Fruit fly (Drosophila melanogaster) whole organism, embryonic: ENCODE results near the gene Rpn2.

Experiments
- ATbp ChIP-seq: fragments of 200-800 bp; sonication (Bioruptor generic); optimal IDR thresholded peaks from 2 replicates; lab custom pipeline; 2017; ENCODE audit warnings: missing biosample characterization, mild to moderate bottlenecking, missing genetic modification characterization, missing genetic modification reagents
- Antp ChIP-seq: fragments of 200-800 bp; sonication (Bioruptor generic); optimal IDR thresholded peaks from 3 replicates; lab custom pipeline; 2016; ENCODE audit warnings: missing biosample characterization, missing genetic modification characterization
- B-H2 ChIP-seq: fragments of 200-800 bp; sonication (Bioruptor generic); optimal IDR thresholded peaks from 2 replicates; lab custom pipeline; 2018; ENCODE audit warnings: missing biosample characterization, mild to moderate bottlenecking, missing genetic modification characterization
- Bdp1 ChIP-seq: fragments of 200-800 bp; sonication (Bioruptor generic); optimal IDR thresholded peaks from 3 replicates; lab custom pipeline; 2016; ENCODE audit warnings: missing biosample characterization, missing genetic modification characterization
- CG1024 ChIP-seq: fragments of 200-800 bp; sonication (Bioruptor generic); IDR thresholded peaks from 2 replicates; pipeline ENCODE4 v1.3.6; 2022; ENCODE audit warnings: missing biosample characterization, missing genetic modification characterization
- CG10462 ChIP-seq: fragments of 200-800 bp; sonication (Bioruptor generic); optimal IDR thresholded peaks from 2 replicates; lab custom pipeline; 2016; ENCODE audit warnings: missing biosample characterization, missing genetic modification characterization
- CG11093 ChIP-seq: fragments of 200-800 bp; sonication (Bioruptor generic); IDR thresholded peaks from 3 replicates; pipeline ENCODE4 v1.3.6; 2022; ENCODE audit warnings: missing biosample characterization, missing genetic modification characterization
- CG11504 ChIP-seq: fragments of 200-800 bp; sonication (Bioruptor generic); optimal IDR thresholded peaks from 3 replicates; lab custom pipeline; 2019; ENCODE audit warnings: missing biosample characterization, mild to moderate bottlenecking, missing genetic modification characterization, moderate library complexity
- CG15601 ChIP-seq: fragments of 200-800 bp; sonication (Bioruptor generic); optimal IDR thresholded peaks from 3 replicates; lab custom pipeline; 2019; ENCODE audit warnings: missing biosample characterization, mild to moderate bottlenecking, missing genetic modification characterization, moderate library complexity
- CG17186 ChIP-seq: fragments of 200-800 bp; sonication (Bioruptor generic); optimal IDR thresholded peaks from 3 replicates; lab custom pipeline; 2017; ENCODE audit warnings: missing biosample characterization, missing genetic modification reagents, missing genetic modification characterization
- CG17568 ChIP-seq: fragments of 200-800 bp; sonication (Bioruptor generic); optimal IDR thresholded peaks from 2 replicates; lab custom pipeline; 2018; ENCODE audit warnings: missing biosample characterization, mild to moderate bottlenecking, missing genetic modification characterization, moderate library complexity
- CG17612 ChIP-seq: fragments of 200-800 bp; sonication (Bioruptor generic); IDR thresholded peaks from 2 replicates; pipeline ENCODE4 v1.3.6; 2022; ENCODE audit warnings: missing biosample characterization, missing genetic modification characterization
- CG18262 ChIP-seq: fragments of 200-800 bp; optimal IDR thresholded peaks from 3 replicates; lab custom pipeline; 2019; ENCODE audit warnings: missing biosample characterization, mild to moderate bottlenecking, missing genetic modification characterization, moderate library complexity
- CG1832 ChIP-seq: fragments of 200-800 bp; sonication (Bioruptor generic); optimal IDR thresholded peaks from 2 replicates; lab custom pipeline; 2017; ENCODE audit warnings: missing biosample characterization, mild to moderate bottlenecking, missing genetic modification characterization, inconsistent platforms
- CG2120 ChIP-seq: fragments of 200-800 bp; sonication (Bioruptor generic); optimal IDR thresholded peaks from 3 replicates; lab custom pipeline; 2016; ENCODE audit warnings: missing biosample characterization, missing genetic modification characterization
- CG34376 ChIP-seq: fragments of 200-800 bp; sonication (Bioruptor generic); optimal IDR thresholded peaks from 2 replicates; lab custom pipeline; 2018; ENCODE audit warnings: missing biosample characterization, mild to moderate bottlenecking, missing genetic modification characterization
- CG4424 ChIP-seq: fragments of 200-800 bp; sonication (Bioruptor generic); optimal IDR thresholded peaks from 3 replicates; lab custom pipeline; 2016; ENCODE audit warnings: missing biosample characterization, missing genetic modification characterization
- CG4707 ChIP-seq: fragments of 200-800 bp; sonication (Bioruptor generic); optimal IDR thresholded peaks from 2 replicates; lab custom pipeline; 2018; ENCODE audit warnings: missing biosample characterization, mild to moderate bottlenecking, missing genetic modification characterization, moderate library complexity
- CG5953 ChIP-seq: fragments of 200-800 bp; sonication (Bioruptor generic); IDR thresholded peaks from 2 replicates; pipeline ENCODE4 v1.3.6; 2022; ENCODE audit warnings: missing biosample characterization, missing genetic modification characterization
- CG6813 ChIP-seq: fragments of 200-800 bp; sonication (Bioruptor generic); optimal IDR thresholded peaks from 2 replicates; lab custom pipeline; 2017; ENCODE audit warnings: missing biosample characterization, missing genetic modification characterization, mild to moderate bottlenecking, moderate library complexity, missing genetic modification reagents
- CG6854 ChIP-seq: fragments of 200-800 bp; sonication (Bioruptor generic); optimal IDR thresholded peaks from 3 replicates; lab custom pipeline; 2017; ENCODE audit warnings: missing biosample characterization, mild to moderate bottlenecking, missing genetic modification characterization
- CG7271 ChIP-seq: fragments of 200-800 bp; sonication (Bioruptor generic); optimal IDR thresholded peaks from 2 replicates; lab custom pipeline; 2018; ENCODE audit warnings: missing biosample characterization, mild to moderate bottlenecking, missing genetic modification characterization, moderate library complexity
- CG9215 ChIP-seq: fragments of 200-800 bp; sonication (Bioruptor generic); IDR thresholded peaks from 2 replicates; pipeline ENCODE4 v1.3.6; 2022; ENCODE audit warnings: missing biosample characterization, missing genetic modification characterization
- CoRest ChIP-seq: fragments of 200-800 bp; sonication (Bioruptor generic); optimal IDR thresholded peaks from 3 replicates; lab custom pipeline; 2018; ENCODE audit warnings: missing biosample characterization, mild to moderate bottlenecking, missing genetic modification characterization, moderate library complexity
- Dad ChIP-seq: fragments of 200-800 bp; sonication (Bioruptor generic); optimal IDR thresholded peaks from 3 replicates; lab custom pipeline; 2016; ENCODE audit warnings: missing biosample characterization, missing genetic modification characterization
- HLH3B ChIP-seq: fragments of 200-800 bp; sonication (Bioruptor generic); IDR thresholded peaks from 2 replicates; pipeline ENCODE4 v1.3.6; 2022; ENCODE audit warnings: missing biosample characterization, missing genetic modification characterization
- HLHmδ ChIP-seq: fragments of 200-800 bp; sonication (Bioruptor generic); optimal IDR thresholded peaks from 2 replicates; lab custom pipeline; 2018; ENCODE audit warnings: missing biosample characterization, mild to moderate bottlenecking, missing genetic modification characterization, moderate library complexity
- Hr78 ChIP-seq, 2 experiments: fragments of 200-800 bp in 1 of 2; fragments of >200 bp in 1 of 2; sonication (Bioruptor generic) in 1 of 2; optimal IDR thresholded peaks; 2 replicates each; lab custom pipeline; 2017 to 2019; ENCODE audit warnings: missing biosample characterization in 2 of 2, missing genetic modification characterization in 2 of 2, mild to moderate bottlenecking in 1 of 2, moderate library complexity in 1 of 2
- Jarid2 ChIP-seq: fragments of 200-800 bp; sonication (Bioruptor generic); optimal IDR thresholded peaks from 3 replicates; lab custom pipeline; 2017; ENCODE audit warnings: mild to moderate bottlenecking, missing biosample characterization, missing genetic modification reagents, missing genetic modification characterization
- Myb ChIP-seq: fragments of 200-800 bp; sonication (Bioruptor generic); optimal IDR thresholded peaks from 2 replicates; lab custom pipeline; 2016; ENCODE audit warnings: missing biosample characterization, missing genetic modification characterization
- NC2α ChIP-seq: fragments of 200-800 bp; sonication (Bioruptor generic); optimal IDR thresholded peaks from 2 replicates; lab custom pipeline; 2016; ENCODE audit warnings: missing biosample characterization, missing genetic modification characterization
- Optix ChIP-seq: fragments of 200-800 bp; sonication (Bioruptor generic); IDR thresholded peaks from 3 replicates; pipeline ENCODE4 v1.3.6; 2022; ENCODE audit warnings: missing biosample characterization, missing genetic modification characterization
- Pdp1 ChIP-seq, 2 experiments: fragments of 200-800 bp; sonication (Bioruptor generic); optimal IDR thresholded peaks; 3 replicates each; lab custom pipeline; 2016; ENCODE audit warnings: missing biosample characterization in 2 of 2, missing genetic modification characterization in 2 of 2, mild to moderate bottlenecking in 1 of 2, moderate library complexity in 1 of 2
- Ravus ChIP-seq: fragments of 200-800 bp; sonication (Bioruptor generic); IDR thresholded peaks from 2 replicates; pipeline ENCODE4 v1.3.6; 2022; ENCODE audit warnings: missing biosample characterization, missing genetic modification characterization
- YL-1 ChIP-seq: fragments of 200-800 bp; sonication (Bioruptor generic); optimal IDR thresholded peaks from 3 replicates; lab custom pipeline; 2017; ENCODE audit warnings: missing biosample characterization, mild to moderate bottlenecking, missing genetic modification characterization
- ash1 ChIP-seq: fragments of 200-800 bp; sonication (Bioruptor generic); optimal IDR thresholded peaks from 2 replicates; lab custom pipeline; 2018; ENCODE audit warnings: missing biosample characterization, mild to moderate bottlenecking, missing genetic modification characterization
- bsh ChIP-seq, 2 experiments: fragments of 200-800 bp; sonication (Bioruptor generic); optimal IDR thresholded peaks; 2 replicates each; lab custom pipeline; 2017 to 2018; ENCODE audit warnings: mild to moderate bottlenecking in 2 of 2, missing biosample characterization in 2 of 2, missing genetic modification characterization in 2 of 2, moderate library complexity in 1 of 2
- ci ChIP-seq: fragments of 200-800 bp; sonication (Bioruptor generic); IDR thresholded peaks from 3 replicates; pipeline ENCODE4 v1.3.6; 2022; ENCODE audit warnings: missing biosample characterization, missing genetic modification characterization
- disco-r ChIP-seq: fragments of 200-800 bp; sonication (Bioruptor generic); optimal IDR thresholded peaks from 2 replicates; lab custom pipeline; 2016; ENCODE audit warnings: missing biosample characterization, missing genetic modification characterization
- fd3F ChIP-seq: fragments of 200-800 bp; sonication (Bioruptor generic); optimal IDR thresholded peaks from 2 replicates; lab custom pipeline; 2018; ENCODE audit warnings: missing biosample characterization, mild to moderate bottlenecking, missing genetic modification characterization, moderate library complexity
- fd64A ChIP-seq: fragments of 200-800 bp; sonication (Bioruptor generic); optimal IDR thresholded peaks from 3 replicates; lab custom pipeline; 2018; ENCODE audit warnings: missing biosample characterization, mild to moderate bottlenecking, missing genetic modification characterization
- gcm ChIP-seq: fragments of 200-800 bp; sonication (Bioruptor generic); optimal IDR thresholded peaks from 2 replicates; lab custom pipeline; 2019; ENCODE audit warnings: missing biosample characterization, mild to moderate bottlenecking, missing genetic modification characterization, moderate library complexity
- lab ChIP-seq: fragments of 200-800 bp; sonication (Bioruptor generic); optimal IDR thresholded peaks from 3 replicates; lab custom pipeline; 2017; ENCODE audit warnings: missing biosample characterization, missing genetic modification characterization, mild to moderate bottlenecking, moderate library complexity, missing genetic modification reagents
- odd ChIP-seq: fragments of 200-800 bp; sonication (Bioruptor generic); optimal IDR thresholded peaks from 2 replicates; lab custom pipeline; 2017; ENCODE audit warnings: missing biosample characterization, mild to moderate bottlenecking, missing genetic modification characterization
- p53 ChIP-seq: fragments of 200-800 bp; sonication (Bioruptor generic); optimal IDR thresholded peaks from 2 replicates; lab custom pipeline; 2016; ENCODE audit warnings: missing biosample characterization, missing genetic modification characterization
- sug ChIP-seq: fragments of 200-800 bp; optimal IDR thresholded peaks from 2 replicates; lab custom pipeline; 2019; ENCODE audit warnings: missing biosample characterization, mild to moderate bottlenecking, missing genetic modification characterization, moderate library complexity
- yki ChIP-seq: fragments of >200 bp; optimal IDR thresholded peaks from 3 replicates; lab custom pipeline; 2018
- z ChIP-seq: fragments of 200-800 bp; sonication (Bioruptor generic); IDR thresholded peaks from 3 replicates; pipeline ENCODE4 v1.3.6; 2022; ENCODE audit warnings: missing biosample characterization, missing genetic modification characterization
- zen2 ChIP-seq: fragments of 200-800 bp; sonication (Bioruptor generic); IDR thresholded peaks from 3 replicates; pipeline ENCODE4 v1.3.6; 2022; ENCODE audit warnings: missing biosample characterization, missing genetic modification characterization; ENCODE audit not compliant: partially characterized antibody
- zf30C ChIP-seq: fragments of 200-800 bp; sonication (Bioruptor generic); optimal IDR thresholded peaks from 3 replicates; lab custom pipeline; 2018; ENCODE audit warnings: missing biosample characterization, mild to moderate bottlenecking, missing genetic modification characterization

Gene Rpn2

dm6 chr3R:29116167-29116725 is 37.1 kb upstream of the Rpn2 start, which contains the start of gene Atg14 (continued):
- TF ChIP-seq CG15601 (tag; lab: Kevin White, UChicago): no peak
- peak; percentile 27 for TF ChIP-seq CG17186 (GFP tag; lab: Kevin White, UChicago)
- TF ChIP-seq CG17568: no peak
- peak; percentile 38 for TF ChIP-seq lab (GFP tag; lab: Kevin White, UChicago)
- TF ChIP-seq Myb (GFP tag; lab: Kevin White, UChicago): peak; percentile 1
- no peak for TF ChIP-seq NC2α (GFP tag; lab: Kevin White, UChicago)
- no peak for TF ChIP-seq CG6854 (GFP tag; lab: Kevin White, UChicago)
- peak; percentile 59 for TF ChIP-seq CG2120 (GFP tag; lab: Kevin White, UChicago)
- TF ChIP-seq CG17612 (GFP tag; lab: Robert Waterston, UW): no peak
- no peak for TF ChIP-seq HLHmδ
- no peak for TF ChIP-seq CG5953 (GFP tag; lab: Robert Waterston, UW)
- peak; percentile 5 for TF ChIP-seq CG18262 (tag; lab: Kevin White, UChicago)
- no peak for TF ChIP-seq CG9215
- TF ChIP-seq ash1 (GFP tag; lab: Kevin White, UChicago): no peak
- TF ChIP-seq disco-r: no peak
- no peak for TF ChIP-seq CG1024 (GFP tag; lab: Robert Waterston, UW)
- TF ChIP-seq Pdp1 (GFP tag; optimal IDR thresholded peaks at IDR 0.05; lab: Kevin White, UChicago): peak in 1 of 2 experiments; percentile 52
- no peak for TF ChIP-seq fd64A (GFP tag; lab: Kevin White, UChicago)
- TF ChIP-seq CG6813 (GFP tag; lab: Kevin White, UChicago): no peak
- TF ChIP-seq CG7271 (tag; lab: Kevin White, UChicago): no peak
- TF ChIP-seq CG1832 (GFP tag; lab: Kevin White, UChicago): no peak
- TF ChIP-seq z (GFP tag; lab: Robert Waterston, UW): no peak
- no peak for TF ChIP-seq Jarid2 (GFP tag; lab: Kevin White, UChicago)
- no peak for TF ChIP-seq zf30C (GFP tag; lab: Kevin White, UChicago)
- TF ChIP-seq odd (GFP tag; lab: Kevin White, UChicago): no peak
- no peak for TF ChIP-seq fd3F (GFP tag; lab: Kevin White, UChicago)
- TF ChIP-seq CG4707 (GFP tag; lab: Kevin White, UChicago): peak; percentile 2
- TF ChIP-seq bsh (GFP tag; optimal IDR thresholded peaks at IDR 0.05; lab: Kevin White, UChicago): no peak
- no peak for TF ChIP-seq ci (GFP tag; lab: Robert Waterston, UW)
- TF ChIP-seq CoRest (tag; lab: Kevin White, UChicago): peak; percentile 34
- TF ChIP-seq Dad (GFP tag; lab: Kevin White, UChicago): peak; percentile 6
- no peak for TF ChIP-seq HLH3B
- TF ChIP-seq CG10462 (GFP tag; lab: Kevin White, UChicago): no peak
- TF ChIP-seq B-H2 (GFP tag; lab: Kevin White, UChicago): peak; percentile 86
- TF ChIP-seq YL-1 (GFP tag; lab: Kevin White, UChicago): peak; percentile 81
- no peak for TF ChIP-seq ATbp (GFP tag; lab: Kevin White, UChicago)
- no peak for TF ChIP-seq Optix (GFP tag; lab: Robert Waterston, UW)
- TF ChIP-seq Bdp1 (GFP tag; lab: Kevin White, UChicago): no peak
- TF ChIP-seq gcm: peak; percentile 4
- TF ChIP-seq zen2: peak; percentile 92
- no peak for TF ChIP-seq Antp (GFP tag; lab: Kevin White, UChicago)
- TF ChIP-seq CG34376 (GFP tag; lab: Kevin White, UChicago): peak; percentile 54
- TF ChIP-seq yki: no peak
- TF ChIP-seq Ravus (GFP tag; lab: Robert Waterston, UW): no peak
- TF ChIP-seq sug: peak; percentile 28
- TF ChIP-seq p53 (GFP tag; lab: Kevin White, UChicago): no peak
- TF ChIP-seq CG11093 (GFP tag; lab: Robert Waterston, UW): no peak
- no peak for TF ChIP-seq CG4424
- TF ChIP-seq CG11504 (tag; lab: Kevin White, UChicago): no peak
- no peak for TF ChIP-seq Hr78 (GFP tag; optimal IDR thresholded peaks at IDR 0.05; lab: Kevin White, UChicago)
